Worm (Caenorhabditis elegans) whole organism, midembryonic: Measurements from ENCODE around the gene F12F6.7.
A peak's percentile ranks its signal among the peaks of the same experiment; 100 is the strongest.

ENCODE experiments used
- T22C8.4 ChIP-seq: fragments of 200-800 bp; sonication (Bioruptor generic); IDR thresholded peaks from 2 replicates; pipeline ENCODE4 v1.3.6; 2022; ENCODE audit warnings: missing genetic modification characterization, missing compliant biosample characterization
- cog-1 ChIP-seq: sonication (generic microtip); optimal IDR thresholded peaks from 2 replicates; lab custom pipeline; 2016; ENCODE audit warnings: missing genetic modification characterization, missing compliant biosample characterization
- flt-1 ChIP-seq: fragments of 200-800 bp; sonication (Bioruptor generic); IDR thresholded peaks from 2 replicates; pipeline ENCODE4 v1.3.6; 2022; ENCODE audit warnings: missing genetic modification characterization, missing compliant biosample characterization
- klf-2 ChIP-seq: fragments of 200-800 bp; sonication (Bioruptor generic); conservative IDR thresholded peaks from 2 replicates; pipeline ENCODE4 v1.3.6; 2022; ENCODE audit warnings: missing genetic modification reagents, missing genetic modification characterization, missing compliant biosample characterization
- med-1 ChIP-seq: sonication (generic microtip); optimal IDR thresholded peaks from 2 replicates; lab custom pipeline; 2017; ENCODE audit warnings: missing genetic modification characterization, mild to moderate bottlenecking, missing compliant biosample characterization, antibody characterized with exemption, missing genetic modification reagents; ENCODE audit not compliant: insufficient read depth
- ref-1 ChIP-seq: fragments of 200-800 bp; sonication (Bioruptor generic); conservative IDR thresholded peaks from 2 replicates; pipeline ENCODE4 v1.3.6; 2022; ENCODE audit warnings: missing genetic modification reagents, missing genetic modification characterization, missing compliant biosample characterization
- tab-1 ChIP-seq: fragments of 200-800 bp; sonication (Bioruptor generic); IDR thresholded peaks from 2 replicates; pipeline ENCODE4 v1.3.6; 2022; ENCODE audit warnings: missing genetic modification characterization, missing compliant biosample characterization
- ztf-23 ChIP-seq: fragments of 200-800 bp; sonication (Bioruptor generic); IDR thresholded peaks from 2 replicates; pipeline ENCODE4 v1.3.6; 2022; ENCODE audit warnings: missing genetic modification reagents, missing genetic modification characterization, missing compliant biosample characterization
- ztf-29 ChIP-seq: fragments of 200-800 bp; sonication (Bioruptor generic); IDR thresholded peaks from 2 replicates; pipeline ENCODE4 v1.3.6; 2022; ENCODE audit warnings: missing genetic modification reagents, missing genetic modification characterization, missing compliant biosample characterization

F12F6.7 gene

ce11 chrIV:11561677-11562076, at the start of gene F12F6.7:
Gene F12F6.7, minus strand, starts transcription at chrIV:11561833.
- TF ChIP-seq ztf-29 (GFP tag; lab: Robert Waterston, UW) (no peak), cog-1 (tag; lab: Kevin White, UChicago) (no peak), med-1 (no peak), klf-2 (GFP tag; lab: Robert Waterston, UW) (no peak), ztf-23 (GFP tag; lab: Robert Waterston, UW) (no peak), flt-1 (no peak), T22C8.4 (GFP tag; lab: Robert Waterston, UW) (no peak), ref-1 (no peak), tab-1 (GFP tag; lab: Robert Waterston, UW) (no peak)

ce11 chrIV:11604909-11605308, 43.3 kb upstream of the F12F6.7 start, which contains the start of the genes ragc-1 and Y24F12A.1:
Gene ragc-1, minus strand, starts transcription at chrIV:11604933.
Gene Y24F12A.1, plus strand, starts transcription at chrIV:11605254.
- no peak for TF ChIP-seq ztf-29 (GFP tag; lab: Robert Waterston, UW)
- peak; percentile 64; the same call in 1 of the 2 replicates for TF ChIP-seq flt-1
- TF ChIP-seq ztf-23 (GFP tag; lab: Robert Waterston, UW): peak; percentile 71
- TF ChIP-seq tab-1 (GFP tag; lab: Robert Waterston, UW): 0 out of 2 replicates have a peak, but pooled peaks have one; percentile 36
- TF ChIP-seq med-1: peak; percentile 56
- TF ChIP-seq ref-1: no peak

DNA sequence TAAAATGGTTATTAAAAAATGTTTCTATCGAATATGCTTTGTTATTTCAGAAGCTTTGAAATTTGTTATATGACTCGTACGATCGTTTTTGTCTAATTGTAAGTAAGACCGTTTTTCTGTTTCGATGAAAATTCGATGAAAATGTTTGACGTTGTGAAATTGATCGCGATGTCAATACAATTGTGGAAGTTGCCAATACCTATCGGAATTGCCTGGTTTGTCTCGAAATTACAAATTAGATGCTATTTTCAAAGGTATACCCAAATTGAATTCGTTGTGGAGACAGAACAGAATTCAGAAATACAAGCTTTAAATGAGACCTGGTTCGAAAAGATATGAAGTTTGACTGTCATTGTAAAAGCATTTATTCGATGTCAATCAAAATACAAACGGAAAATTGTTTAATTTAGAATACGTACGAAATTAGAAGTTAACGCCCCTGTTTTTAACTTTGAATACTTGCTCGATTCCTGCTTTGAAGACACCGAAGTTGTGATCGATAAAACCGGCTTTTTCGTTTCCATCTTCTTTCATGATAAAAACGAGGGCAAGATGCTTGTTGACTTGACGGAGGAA, 41.7 kb upstream of the F12F6.7 start:
- TF ChIP-seq med-1 (no peak), cog-1 (tag; lab: Kevin White, UChicago) (no peak), ztf-29 (GFP tag; lab: Robert Waterston, UW) (no peak), flt-1 (no peak), ztf-23 (GFP tag; lab: Robert Waterston, UW) (no peak), ref-1 (no peak), klf-2 (GFP tag; lab: Robert Waterston, UW) (no peak), T22C8.4 (GFP tag; lab: Robert Waterston, UW) (no peak), tab-1 (GFP tag; lab: Robert Waterston, UW) (no peak)

DNA sequence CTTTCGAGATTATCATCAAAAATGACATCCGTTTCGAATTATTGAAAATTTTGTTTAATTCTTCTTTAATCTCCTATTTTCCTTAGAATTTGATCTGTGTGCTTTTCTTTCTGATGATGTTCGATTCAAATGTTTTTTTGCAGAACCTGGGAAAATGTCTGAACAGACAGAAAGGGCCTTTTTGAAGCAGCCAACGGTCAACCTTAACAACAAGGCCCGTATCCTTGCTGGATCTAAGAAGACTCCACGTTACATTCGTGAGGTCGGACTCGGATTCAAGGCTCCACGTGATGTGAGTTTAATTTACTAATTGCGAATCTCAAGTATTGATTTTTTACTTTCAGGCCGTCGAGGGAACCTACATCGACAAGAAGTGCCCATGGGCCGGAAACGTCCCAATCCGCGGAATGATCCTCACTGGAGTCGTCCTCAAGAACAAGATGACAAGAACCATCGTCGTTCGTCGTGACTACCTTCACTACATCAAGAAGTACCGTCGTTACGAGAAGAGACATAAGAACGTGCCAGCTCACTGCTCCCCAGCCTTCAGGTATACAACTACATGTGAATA, 41.0 kb upstream of the F12F6.7 start, which contains the start of gene rps-11:
Gene rps-11 (plus strand): TSS at position 144 of the 571 bp plus-strand sequence.
- TF ChIP-seq flt-1: no peak
- TF ChIP-seq tab-1 (GFP tag; lab: Robert Waterston, UW): no peak
- no peak for TF ChIP-seq T22C8.4 (GFP tag; lab: Robert Waterston, UW)
- no peak for TF ChIP-seq ztf-29 (GFP tag; lab: Robert Waterston, UW)
- no peak for TF ChIP-seq ref-1
- TF ChIP-seq klf-2 (GFP tag; lab: Robert Waterston, UW): no peak
- no peak for TF ChIP-seq ztf-23 (GFP tag; lab: Robert Waterston, UW)
- TF ChIP-seq cog-1 (tag; lab: Kevin White, UChicago): no peak
- no peak for TF ChIP-seq med-1

- TF ChIP-seq klf-2 (GFP tag; lab: Robert Waterston, UW) (no peak), cog-1 (tag; lab: Kevin White, UChicago) (no peak), ref-1 (no peak), med-1 (no peak), tab-1 (GFP tag; lab: Robert Waterston, UW) (no peak; the same call in 1 of the 2 replicates), ztf-29 (GFP tag; lab: Robert Waterston, UW) (no peak), T22C8.4 (GFP tag; lab: Robert Waterston, UW) (no peak), ztf-23 (GFP tag; lab: Robert Waterston, UW) (no peak), flt-1 (0 out of 2 replicates have a peak, but pooled peaks have one; percentile 51)
Measured at ce11 chrIV:11601721-11602405, 40.2 kb upstream of the F12F6.7 start.

DNA sequence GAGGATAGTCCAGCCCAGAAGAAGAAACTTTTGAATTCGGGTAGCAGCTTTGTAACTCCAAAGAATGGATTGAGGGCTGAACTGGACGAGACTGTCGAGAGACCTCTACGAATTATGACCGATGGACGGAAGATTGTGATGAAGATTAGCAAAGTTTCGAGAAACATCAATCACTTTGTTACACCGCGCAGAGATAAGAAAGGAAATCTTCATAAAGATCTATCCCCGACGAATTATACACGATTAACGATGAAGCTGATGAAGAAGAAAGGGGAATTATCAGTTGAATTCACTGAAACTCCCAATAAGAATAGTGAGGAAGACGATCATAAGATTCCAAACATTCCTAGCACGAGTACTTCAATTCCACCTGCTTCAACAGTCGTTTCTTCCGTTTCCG, 38.1 kb upstream of the F12F6.7 start:
- no peak for TF ChIP-seq tab-1 (GFP tag; lab: Robert Waterston, UW)
- TF ChIP-seq klf-2 (GFP tag; lab: Robert Waterston, UW): no peak
- no peak for TF ChIP-seq cog-1 (tag; lab: Kevin White, UChicago)
- TF ChIP-seq flt-1: no peak

DNA sequence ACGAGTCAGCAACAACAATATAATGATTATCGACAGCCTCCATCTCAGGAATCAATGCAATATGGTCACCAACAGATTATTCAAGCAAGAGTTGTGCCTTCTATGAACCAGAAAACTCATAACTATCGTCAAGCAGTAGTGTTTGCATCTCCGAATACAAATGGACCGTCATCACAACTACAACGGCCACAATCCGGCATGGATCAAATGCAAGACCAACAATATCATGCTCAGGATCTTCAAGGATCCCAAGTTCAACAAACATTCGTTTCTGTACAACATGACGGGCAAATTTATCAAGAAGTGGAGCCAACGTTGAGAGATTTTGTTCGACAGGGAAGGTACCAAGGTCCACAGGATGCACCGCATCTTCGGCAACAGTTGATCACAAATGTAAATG, 35.4 kb upstream of the F12F6.7 start:
- TF ChIP-seq ztf-29 (GFP tag; lab: Robert Waterston, UW): no peak
- TF ChIP-seq T22C8.4 (GFP tag; lab: Robert Waterston, UW): no peak
- TF ChIP-seq med-1: no peak
- no peak for TF ChIP-seq cog-1 (tag; lab: Kevin White, UChicago)
- no peak for TF ChIP-seq ref-1
- no peak for TF ChIP-seq flt-1
- TF ChIP-seq ztf-23 (GFP tag; lab: Robert Waterston, UW): no peak
- no peak for TF ChIP-seq klf-2 (GFP tag; lab: Robert Waterston, UW)

ce11 chrIV:11594191-11594673, 32.6 kb upstream of the F12F6.7 start, which contains the start of gene mig-38:
Gene mig-38, plus strand, starts transcription at chrIV:11594244.
- TF ChIP-seq med-1: no peak
- TF ChIP-seq ref-1: no peak
- no peak for TF ChIP-seq cog-1 (tag; lab: Kevin White, UChicago)
- no peak for TF ChIP-seq T22C8.4 (GFP tag; lab: Robert Waterston, UW)
- TF ChIP-seq tab-1 (GFP tag; lab: Robert Waterston, UW): no peak
- no peak for TF ChIP-seq ztf-23 (GFP tag; lab: Robert Waterston, UW)
- no peak for TF ChIP-seq klf-2 (GFP tag; lab: Robert Waterston, UW)
- TF ChIP-seq ztf-29 (GFP tag; lab: Robert Waterston, UW): no peak
- no peak for TF ChIP-seq flt-1
